Fruit fly (Drosophila melanogaster) whole organism: ENCODE results near the gene CalpC.

Source experiments
- CG8478 ChIP-seq: fragments of >200 bp; optimal IDR thresholded peaks from 2 replicates; lab custom pipeline; 2018; ENCODE audit warnings: inconsistent platforms
- Dll ChIP-seq: fragments of >200 bp; optimal IDR thresholded peaks from 2 replicates; lab custom pipeline; 2017
- EcR ChIP-seq, 2 experiments: fragments of >200 bp; optimal IDR thresholded peaks; 2 replicates each; lab custom pipeline; 2017; ENCODE audit warnings: missing biosample characterization in 2 of 2, missing genetic modification characterization in 2 of 2, missing genetic modification reagents in 2 of 2
- pan ChIP-seq: fragments of >200 bp; optimal IDR thresholded peaks from 2 replicates; lab custom pipeline; 2017
- psq ChIP-seq: fragments of >200 bp; optimal IDR thresholded peaks from 2 replicates; lab custom pipeline; 2017
- usp ChIP-seq: fragments of >200 bp; optimal IDR thresholded peaks from 2 replicates; lab custom pipeline; 2017; ENCODE audit warnings: missing biosample characterization, missing genetic modification characterization, mixed read lengths

DNA sequence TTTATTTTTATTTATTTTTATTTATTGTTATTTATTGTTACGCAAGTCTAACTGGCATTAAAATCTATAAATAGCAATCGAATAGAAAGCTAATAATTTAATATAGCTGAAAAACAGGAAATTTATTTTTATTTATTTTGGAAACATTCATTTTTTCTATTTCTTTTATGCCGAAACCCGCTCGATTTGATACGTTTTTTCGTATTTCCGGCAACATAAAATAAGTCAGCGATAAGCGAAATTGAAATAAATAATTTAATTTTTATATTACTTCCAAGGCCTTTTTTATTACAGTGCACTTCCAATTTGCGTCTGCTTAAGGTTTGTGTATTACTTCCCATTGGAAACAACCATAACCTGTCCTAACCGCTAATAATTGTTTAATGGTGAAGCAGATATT lies 46.4 kb downstream of the CalpC start:
- TF ChIP-seq psq (no peak), Dll (no peak), CG8478 (no peak), usp (GFP tag; lab: Kevin White, UChicago) (no peak), EcR (GFP tag; optimal IDR thresholded peaks at IDR 0.05; lab: Kevin White, UChicago) (no peak), pan (lab: Kevin White, UChicago) (no peak)
